Worm (Caenorhabditis elegans) whole organism, late embryonic: Measurements from ENCODE around the gene F28A10.1.

ENCODE experiments used
- F13H6.1 ChIP-seq: sonication (generic microtip); optimal IDR thresholded peaks from 2 replicates; lab custom pipeline; 2016; ENCODE audit warnings: missing genetic modification characterization, missing compliant biosample characterization
- K02D7.2 ChIP-seq: sonication (generic microtip); optimal IDR thresholded peaks from 2 replicates; lab custom pipeline; 2017; ENCODE audit warnings: mild to moderate bottlenecking, missing genetic modification characterization, missing compliant biosample characterization
- K09A11.1 ChIP-seq: sonication (generic microtip); optimal IDR thresholded peaks from 2 replicates; lab custom pipeline; 2017; ENCODE audit warnings: antibody characterized with exemption, mild to moderate bottlenecking, missing genetic modification characterization, missing compliant biosample characterization; ENCODE audit not compliant: insufficient read depth
- T23F11.4 ChIP-seq: fragments of 200-800 bp; sonication (Bioruptor generic); optimal IDR thresholded peaks from 2 replicates; lab custom pipeline; 2018; ENCODE audit warnings: mild to moderate bottlenecking, missing genetic modification characterization, missing compliant biosample characterization
- ceh-19 ChIP-seq: fragments of 200-800 bp; sonication (Bioruptor generic); optimal IDR thresholded peaks from 2 replicates; lab custom pipeline; 2018; ENCODE audit warnings: mild to moderate bottlenecking, missing genetic modification characterization, missing compliant biosample characterization
- ceh-2 ChIP-seq: sonication (generic microtip); optimal IDR thresholded peaks from 2 replicates; lab custom pipeline; 2016; ENCODE audit warnings: missing genotype, missing genetic modification characterization, missing compliant biosample characterization
- ceh-22 ChIP-seq: sonication (generic microtip); optimal IDR thresholded peaks from 2 replicates; lab custom pipeline; 2017; ENCODE audit warnings: missing biosample characterization, missing genetic modification characterization
- ceh-31 ChIP-seq: sonication (generic microtip); optimal IDR thresholded peaks from 2 replicates; lab custom pipeline; 2016; ENCODE audit warnings: missing genetic modification characterization, missing compliant biosample characterization
- ceh-45 ChIP-seq: fragments of 200-800 bp; sonication (Bioruptor generic); IDR thresholded peaks from 2 replicates; pipeline ENCODE4 v1.3.6; 2022; ENCODE audit warnings: missing genetic modification reagents, missing genetic modification characterization, missing compliant biosample characterization
- ceh-6 ChIP-seq: fragments of 200-800 bp; sonication (Bioruptor generic); optimal IDR thresholded peaks from 2 replicates; lab custom pipeline; 2018; ENCODE audit warnings: mild to moderate bottlenecking, missing genetic modification characterization, missing compliant biosample characterization
- ets-4 ChIP-seq: sonication (generic microtip); optimal IDR thresholded peaks from 2 replicates; lab custom pipeline; 2016; ENCODE audit warnings: missing genetic modification characterization, missing compliant biosample characterization
- eyg-1 ChIP-seq: sonication (generic microtip); optimal IDR thresholded peaks from 2 replicates; lab custom pipeline; 2016; ENCODE audit warnings: missing genotype, missing genetic modification characterization, missing compliant biosample characterization
- fkh-10 ChIP-seq: fragments of 150-350 bp; optimal IDR thresholded peaks from 2 replicates; lab custom pipeline; 2014; ENCODE audit warnings: missing biosample characterization, missing genetic modification reagents, missing genetic modification characterization
- fkh-6 ChIP-seq: sonication (generic microtip); optimal IDR thresholded peaks from 2 replicates; lab custom pipeline; 2016; ENCODE audit warnings: missing genetic modification characterization, missing compliant biosample characterization
- gmeb-2 ChIP-seq: sonication (generic microtip); optimal IDR thresholded peaks from 2 replicates; lab custom pipeline; 2016; ENCODE audit warnings: missing genetic modification characterization, inconsistent platforms, missing compliant biosample characterization
- hlh-13 ChIP-seq: fragments of 200-800 bp; sonication (Bioruptor generic); optimal IDR thresholded peaks from 2 replicates; lab custom pipeline; 2018; ENCODE audit warnings: mild to moderate bottlenecking, missing genetic modification characterization, missing compliant biosample characterization
- hlh-15 ChIP-seq: sonication (generic microtip); optimal IDR thresholded peaks from 2 replicates; lab custom pipeline; 2016; ENCODE audit warnings: missing genetic modification characterization, missing compliant biosample characterization
- hlh-30 ChIP-seq: sonication (generic microtip); optimal IDR thresholded peaks from 2 replicates; lab custom pipeline; 2017; ENCODE audit warnings: antibody characterized with exemption, missing genetic modification characterization, missing compliant biosample characterization; ENCODE audit not compliant: insufficient read depth
- hlh-6 ChIP-seq: sonication (generic microtip); optimal IDR thresholded peaks from 2 replicates; lab custom pipeline; 2016; ENCODE audit warnings: missing genotype, missing genetic modification characterization, missing compliant biosample characterization
- nfya-1 ChIP-seq: sonication (generic microtip); optimal IDR thresholded peaks from 2 replicates; lab custom pipeline; 2017; ENCODE audit warnings: missing genetic modification characterization, mild to moderate bottlenecking, missing compliant biosample characterization, antibody characterized with exemption, moderate library complexity
- nhr-11 ChIP-seq: fragments of 150-350 bp; optimal IDR thresholded peaks from 2 replicates; lab custom pipeline; 2014; ENCODE audit warnings: missing biosample characterization, missing genetic modification characterization
- nhr-232 ChIP-seq: sonication (generic microtip); optimal IDR thresholded peaks from 2 replicates; lab custom pipeline; 2016; ENCODE audit warnings: missing genetic modification characterization, missing compliant biosample characterization
- pax-1 ChIP-seq: fragments of 150-350 bp; optimal IDR thresholded peaks from 2 replicates; lab custom pipeline; 2014; ENCODE audit warnings: missing biosample characterization, missing genetic modification characterization
- pha-4 ChIP-seq: fragments of 150-350 bp; optimal IDR thresholded peaks from 2 replicates; lab custom pipeline; 2018; ENCODE audit warnings: missing biosample characterization, missing genetic modification reagents, missing genetic modification characterization
- pros-1 ChIP-seq: fragments of 150-350 bp; optimal IDR thresholded peaks from 2 replicates; lab custom pipeline; 2014; ENCODE audit warnings: missing biosample characterization, missing genetic modification reagents, missing genetic modification characterization
- unc-3 ChIP-seq, 2 experiments: fragments of 200-800 bp in 1 of 2; sonication (Bioruptor generic) in 1 of 2; sonication (generic microtip) in 1 of 2; conservative IDR thresholded peaks in 1 of 2; optimal IDR thresholded peaks in 1 of 2; 2 replicates each; pipeline versions ENCODE4 v1.3.6 to Lab custom; 2016 to 2022; ENCODE audit warnings: missing compliant biosample characterization in 2 of 2, missing genetic modification characterization in 2 of 2, missing genetic modification reagents in 1 of 2
- unc-86 ChIP-seq: sonication (generic microtip); optimal IDR thresholded peaks from 2 replicates; lab custom pipeline; 2016; ENCODE audit warnings: missing genetic modification characterization, missing compliant biosample characterization
- zip-5 ChIP-seq: sonication (generic microtip); optimal IDR thresholded peaks from 2 replicates; lab custom pipeline; 2016; ENCODE audit warnings: missing genetic modification characterization, missing compliant biosample characterization

The F28A10.1 gene

ce11 chrII:825521-825920, at the start of gene F28A10.1:
Gene F28A10.1 (plus strand): TSS chrII:825821.
- TF ChIP-seq T23F11.4 (GFP tag; lab: Kevin White, UChicago), result no peak
- no peak for TF ChIP-seq hlh-13
- TF ChIP-seq eyg-1, result no peak
- TF ChIP-seq, all 69 proteins: peak for 0

ce11 chrII:782903-783302, 42.7 kb upstream of the F28A10.1 start, which contains the start of gene Y39F10A.3:
Gene Y39F10A.3 (minus strand): TSS chrII:783003.
- TF ChIP-seq gmeb-2 (tag; lab: Kevin White, UChicago) (no peak), ets-4 (tag; lab: Kevin White, UChicago) (no peak), F13H6.1 (tag; lab: Kevin White, UChicago) (no peak), unc-86 (tag; lab: Kevin White, UChicago) (no peak)

DNA sequence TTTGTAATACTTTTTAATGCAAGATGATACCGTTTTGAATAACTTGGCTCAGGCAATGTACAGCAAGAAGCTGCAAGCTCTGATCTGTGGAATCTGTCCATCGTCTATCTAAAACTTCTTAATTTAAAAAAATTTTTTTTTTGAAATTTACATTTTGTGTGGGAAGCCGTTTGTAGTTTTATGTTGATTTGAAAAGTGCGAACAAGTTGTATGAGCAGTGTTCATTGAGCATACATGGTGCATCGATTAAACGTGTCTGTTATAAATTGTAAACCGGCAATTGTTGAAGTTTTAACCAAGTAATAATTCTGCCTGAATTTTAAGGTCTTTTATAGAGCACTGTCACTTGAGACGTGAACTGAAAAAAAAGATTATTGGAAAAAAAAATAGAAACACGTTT, 42.1 kb upstream of the F28A10.1 start, which contains the start of gene Y39F10A.6:
TSS of gene Y39F10A.6 (minus strand) at position 101 of the 400 bp plus-strand sequence.
- TF ChIP-seq ceh-6 (GFP tag; lab: Kevin White, UChicago), result no peak

DNA sequence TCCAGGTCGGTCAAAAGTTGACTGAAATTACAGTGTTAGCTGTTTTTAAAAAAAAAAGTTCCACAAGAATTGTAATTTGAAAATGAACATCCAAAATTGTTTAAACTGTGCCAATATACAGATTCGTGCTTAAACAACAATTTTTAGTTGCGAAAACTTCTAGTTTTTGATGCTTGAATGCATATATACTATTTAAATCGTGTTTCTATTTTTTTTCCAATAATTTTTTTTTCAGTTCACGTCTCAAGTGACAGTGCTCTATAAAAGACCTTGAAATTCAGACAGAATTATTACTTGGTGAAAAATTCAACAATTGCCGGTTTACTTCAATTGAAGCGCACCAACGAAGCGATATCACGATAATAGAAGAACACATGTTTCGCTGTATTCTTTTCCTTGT, 38.7 kb upstream of the F28A10.1 start, which contains the start of gene F46F5.16:
TSS of gene F46F5.16 (plus strand) at position 301 of the 400 bp plus-strand sequence.
- TF ChIP-seq ceh-19 (no peak), fkh-6 (tag; lab: Kevin White, UChicago) (no peak), nhr-11 (tag; lab: Kevin White, UChicago) (no peak), ceh-45 (GFP tag; lab: Robert Waterston, UW) (no peak), K09A11.1 (tag; lab: Kevin White, UChicago) (no peak)

DNA sequence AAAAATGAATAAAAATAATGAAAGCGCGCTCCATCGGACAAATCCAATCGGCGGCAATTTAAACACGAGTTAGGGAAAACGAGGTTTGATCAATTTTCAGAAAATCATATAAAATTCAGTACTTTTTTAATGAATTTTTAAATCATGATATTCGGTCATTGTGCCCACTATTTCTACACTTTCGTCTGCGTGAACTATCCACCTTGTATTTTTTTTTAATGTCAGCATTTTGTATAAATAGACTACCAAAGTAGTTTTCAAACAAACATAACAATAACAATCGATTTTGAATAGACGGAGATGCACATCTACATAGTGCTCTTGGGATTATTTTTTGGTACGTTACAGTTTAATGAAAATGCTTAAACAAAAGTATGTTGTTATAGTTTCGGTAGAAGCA, 37.5 kb upstream of the F28A10.1 start, which contains the start of gene F46F5.15:
TSS of gene F46F5.15 (plus strand) at position 301 of the 400 bp plus-strand sequence.
- TF ChIP-seq zip-5, result no peak
- TF ChIP-seq pax-1 (tag; lab: Kevin White, UChicago), result no peak
- TF ChIP-seq, all 69 proteins: peak for 0

DNA sequence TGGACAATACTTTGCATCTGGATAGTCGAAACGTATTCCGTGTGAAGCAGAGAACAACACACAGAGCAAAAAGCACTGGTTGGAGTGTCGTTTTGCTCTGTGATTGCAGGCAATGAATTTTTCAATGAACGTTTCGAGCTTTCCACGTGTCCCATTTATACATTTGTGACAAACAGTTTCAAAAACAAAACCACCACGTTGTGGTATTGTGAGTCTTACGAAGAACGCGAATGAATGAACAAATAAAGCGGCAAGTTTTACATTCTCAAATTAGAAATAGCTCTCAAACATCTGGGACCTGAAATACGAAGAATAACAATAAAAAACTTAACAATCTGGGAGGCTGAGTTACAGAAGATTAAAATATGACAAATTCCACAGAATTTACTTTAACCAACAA, 33.8 kb upstream of the F28A10.1 start, which contains the start of gene F46F5.1:
TSS of gene F46F5.1 (minus strand) at position 101 of the 400 bp plus-strand sequence.
- no peak for TF ChIP-seq nfya-1 (tag; lab: Kevin White, UChicago)
- TF ChIP-seq hlh-30, result no peak
- no peak for TF ChIP-seq ceh-31 (tag; lab: Kevin White, UChicago)
- no peak for TF ChIP-seq hlh-6
- no peak for TF ChIP-seq ceh-2 (tag; lab: Kevin White, UChicago)
- TF ChIP-seq pha-4, result no peak
- TF ChIP-seq unc-3 (GFP tag; conservative IDR thresholded peaks at IDR 0.05; lab: Robert Waterston, UW), result no peak
- TF ChIP-seq unc-3 (tag; optimal IDR thresholded peaks at IDR 0.05; lab: Kevin White, UChicago), result no peak
- no peak for TF ChIP-seq K02D7.2 (tag; lab: Kevin White, UChicago)
- no peak for TF ChIP-seq hlh-15 (tag; lab: Kevin White, UChicago)

- TF ChIP-seq nhr-11 (tag; lab: Kevin White, UChicago) (no peak), pros-1 (tag; lab: Kevin White, UChicago) (no peak), ceh-2 (tag; lab: Kevin White, UChicago) (no peak), eyg-1 (no peak), nhr-232 (no peak), hlh-6 (no peak), unc-3 (GFP tag; conservative IDR thresholded peaks at IDR 0.05; lab: Robert Waterston, UW) (no peak), unc-3 (tag; optimal IDR thresholded peaks at IDR 0.05; lab: Kevin White, UChicago) (no peak), F13H6.1 (tag; lab: Kevin White, UChicago) (no peak), ceh-22 (tag; lab: Kevin White, UChicago) (no peak), fkh-10 (GFP tag; lab: Kevin White, UChicago) (no peak)
Observed at ce11 chrII:796916-797315, 28.7 kb upstream of the F28A10.1 start.
